Fruit fly (Drosophila melanogaster) whole organism: ENCODE measurements around the gene CG1172.

ENCODE experiments used
- CG8478 ChIP-seq: fragments of >200 bp; optimal IDR thresholded peaks from 2 replicates; lab custom pipeline; 2018; ENCODE audit warnings: inconsistent platforms
- Dll ChIP-seq: fragments of >200 bp; optimal IDR thresholded peaks from 2 replicates; lab custom pipeline; 2017
- EcR ChIP-seq, 2 experiments: fragments of >200 bp; optimal IDR thresholded peaks; 2 replicates each; lab custom pipeline; 2017; ENCODE audit warnings: missing biosample characterization in 2 of 2, missing genetic modification characterization in 2 of 2, missing genetic modification reagents in 2 of 2
- pan ChIP-seq: fragments of >200 bp; optimal IDR thresholded peaks from 2 replicates; lab custom pipeline; 2017
- psq ChIP-seq: fragments of >200 bp; optimal IDR thresholded peaks from 2 replicates; lab custom pipeline; 2017
- usp ChIP-seq: fragments of >200 bp; optimal IDR thresholded peaks from 2 replicates; lab custom pipeline; 2017; ENCODE audit warnings: missing biosample characterization, missing genetic modification characterization, mixed read lengths

The CG1172 gene

dm6 chr3R:5392621-5393020 is 1.1 kb upstream of the CG1172 start, which contains the start of gene kkv:
Gene kkv (minus strand): TSS chr3R:5392866.
- no peak for TF ChIP-seq pan
- TF ChIP-seq Dll (lab: Kevin White, UChicago) = no peak
- no peak for TF ChIP-seq usp (GFP tag; lab: Kevin White, UChicago)
- no peak for TF ChIP-seq psq (lab: Kevin White, UChicago)
- no peak for TF ChIP-seq CG8478 (lab: Kevin White, UChicago)
- TF ChIP-seq EcR (GFP tag; optimal IDR thresholded peaks at IDR 0.05; lab: Kevin White, UChicago) = no peak

- no peak for TF ChIP-seq EcR (GFP tag; optimal IDR thresholded peaks at IDR 0.05; lab: Kevin White, UChicago)
- TF ChIP-seq psq (lab: Kevin White, UChicago) = no peak
- TF ChIP-seq Dll (lab: Kevin White, UChicago) = no peak
- TF ChIP-seq CG8478 (lab: Kevin White, UChicago) = no peak
Measured at dm6 chr3R:5395210-5395609, 1.5 kb downstream of the CG1172 start.

dm6 chr3R:5399096-5399495 is 5.4 kb downstream of the CG1172 start, which contains the start of gene Or83a:
Gene Or83a (minus strand): TSS chr3R:5399196.
- no peak for TF ChIP-seq CG8478 (lab: Kevin White, UChicago)
- TF ChIP-seq Dll (lab: Kevin White, UChicago) = no peak
- no peak for TF ChIP-seq EcR (GFP tag; optimal IDR thresholded peaks at IDR 0.05; lab: Kevin White, UChicago)
- no peak for TF ChIP-seq psq (lab: Kevin White, UChicago)
- TF ChIP-seq usp (GFP tag; lab: Kevin White, UChicago) = no peak
- no peak for TF ChIP-seq pan

- TF ChIP-seq pan (no peak), Dll (lab: Kevin White, UChicago) (no peak), CG8478 (lab: Kevin White, UChicago) (no peak), EcR (GFP tag; optimal IDR thresholded peaks at IDR 0.05; lab: Kevin White, UChicago) (no peak), usp (GFP tag; lab: Kevin White, UChicago) (no peak), psq (lab: Kevin White, UChicago) (no peak)
Measured at dm6 chr3R:5403963-5404362, 10.2 kb downstream of the CG1172 start, which contains the start of gene CG2663. Gene CG2663 (minus strand): TSS chr3R:5404135.

- TF ChIP-seq psq (lab: Kevin White, UChicago) (no peak), usp (GFP tag; lab: Kevin White, UChicago) (no peak), CG8478 (lab: Kevin White, UChicago) (no peak), Dll (lab: Kevin White, UChicago) (no peak), EcR (GFP tag; optimal IDR thresholded peaks at IDR 0.05; lab: Kevin White, UChicago) (no peak), pan (no peak)
Measured at dm6 chr3R:5412306-5412705, 18.6 kb downstream of the CG1172 start, which contains the start of gene Orco. Gene Orco (minus strand): TSS chr3R:5412406.

dm6 chr3R:5412987-5413386 is 19.3 kb downstream of the CG1172 start:
- no peak for TF ChIP-seq Dll (lab: Kevin White, UChicago)
- no peak for TF ChIP-seq CG8478 (lab: Kevin White, UChicago)
- no peak for TF ChIP-seq EcR (GFP tag; optimal IDR thresholded peaks at IDR 0.05; lab: Kevin White, UChicago)
- TF ChIP-seq psq (lab: Kevin White, UChicago) = no peak
- TF ChIP-seq pan = no peak
- no peak for TF ChIP-seq usp (GFP tag; lab: Kevin White, UChicago)

- TF ChIP-seq psq (lab: Kevin White, UChicago) (no peak), pan (no peak), CG8478 (lab: Kevin White, UChicago) (no peak), EcR (GFP tag; optimal IDR thresholded peaks at IDR 0.05; lab: Kevin White, UChicago) (no peak), usp (GFP tag; lab: Kevin White, UChicago) (no peak), Dll (lab: Kevin White, UChicago) (no peak)
Measured at dm6 chr3R:5414147-5414748, 20.5 kb downstream of the CG1172 start, which contains the start of gene CG14669. Gene CG14669 (plus strand): TSS chr3R:5414527.

dm6 chr3R:5420454-5420853 is 26.7 kb downstream of the CG1172 start:
- TF ChIP-seq psq (lab: Kevin White, UChicago) (no peak), CG8478 (lab: Kevin White, UChicago) (no peak), usp (GFP tag; lab: Kevin White, UChicago) (no peak), pan (no peak), Dll (lab: Kevin White, UChicago) (no peak), EcR (GFP tag; optimal IDR thresholded peaks at IDR 0.05; lab: Kevin White, UChicago) (no peak)

- TF ChIP-seq psq (lab: Kevin White, UChicago) (no peak), Dll (lab: Kevin White, UChicago) (no peak), usp (GFP tag; lab: Kevin White, UChicago) (no peak), EcR (GFP tag; optimal IDR thresholded peaks at IDR 0.05; lab: Kevin White, UChicago) (no peak), CG8478 (lab: Kevin White, UChicago) (no peak), pan (no peak)
Measured at dm6 chr3R:5422123-5422522, 28.4 kb downstream of the CG1172 start.

- no peak for TF ChIP-seq pan
- TF ChIP-seq CG8478 (lab: Kevin White, UChicago) = no peak
- TF ChIP-seq psq (lab: Kevin White, UChicago) = no peak
- no peak for TF ChIP-seq usp (GFP tag; lab: Kevin White, UChicago)
- TF ChIP-seq Dll (lab: Kevin White, UChicago) = no peak
- TF ChIP-seq EcR (GFP tag; optimal IDR thresholded peaks at IDR 0.05; lab: Kevin White, UChicago) = no peak
Measured at dm6 chr3R:5427157-5427556, 33.4 kb downstream of the CG1172 start, which contains the start of gene CG12147. Gene CG12147 (minus strand): TSS chr3R:5427257.

- TF ChIP-seq usp (GFP tag; lab: Kevin White, UChicago) (no peak), Dll (lab: Kevin White, UChicago) (no peak), CG8478 (lab: Kevin White, UChicago) (no peak), EcR (GFP tag; optimal IDR thresholded peaks at IDR 0.05; lab: Kevin White, UChicago) (no peak), pan (no peak), psq (lab: Kevin White, UChicago) (no peak)
Measured at dm6 chr3R:5429786-5430185, 36.1 kb downstream of the CG1172 start.

dm6 chr3R:5438750-5439149 is 45.0 kb downstream of the CG1172 start:
- TF ChIP-seq EcR (GFP tag; optimal IDR thresholded peaks at IDR 0.05; lab: Kevin White, UChicago) (no peak), pan (no peak), CG8478 (lab: Kevin White, UChicago) (no peak), usp (GFP tag; lab: Kevin White, UChicago) (no peak), psq (lab: Kevin White, UChicago) (no peak), Dll (lab: Kevin White, UChicago) (no peak)
